Worm (Caenorhabditis elegans): ENCODE measurements around the gene Y116A8C.33.

DNA sequence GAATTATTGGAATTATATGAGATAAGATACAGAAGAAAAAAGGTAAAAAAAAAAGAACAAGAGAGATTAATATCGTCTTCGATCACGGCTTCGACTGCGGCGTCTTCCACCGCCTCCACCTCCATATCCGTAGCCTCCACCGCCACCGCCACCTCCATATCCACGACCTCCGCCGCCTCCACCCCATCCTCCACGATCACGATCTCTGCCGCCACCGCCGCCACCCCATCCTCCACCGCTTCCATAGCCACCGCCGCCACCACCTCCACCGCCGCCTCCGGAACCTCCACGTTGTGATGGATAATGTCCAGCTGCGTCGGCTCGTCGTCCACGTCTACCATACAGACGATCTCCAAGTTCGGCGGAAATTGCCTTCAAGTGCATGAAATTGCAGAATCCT, 4.9 kb downstream of the Y116A8C.33 start:
- TF ChIP-seq nfyb-1 (GFP tag; IDR thresholded peaks at IDR 0.05) (no peak), snpc-4 (GFP tag; optimal IDR thresholded peaks at IDR 0.05) (no peak), snpc-4 (tag; optimal IDR thresholded peaks at IDR 0.05) (no peak), chd-7 (tag; optimal IDR thresholded peaks at IDR 0.05) (no peak), lin-26 (GFP tag; IDR thresholded peaks at IDR 0.05) (no peak), sptf-2 (GFP tag; optimal IDR thresholded peaks at IDR 0.05) (no peak), ceh-27 (GFP tag; optimal IDR thresholded peaks at IDR 0.05) (no peak), fkh-3 (tag; optimal IDR thresholded peaks at IDR 0.05) (no peak), F57C9.4 (tag; optimal IDR thresholded peaks at IDR 0.05) (no peak), zfh-2 (GFP tag; conservative IDR thresholded peaks at IDR 0.05) (peak; percentile 68; the same call in 1 of the 2 replicates), nhr-90 (tag; optimal IDR thresholded peaks at IDR 0.05) (no peak), lin-35 (GFP tag; optimal IDR thresholded peaks at IDR 0.05) (no peak), nhr-179 (tag; optimal IDR thresholded peaks at IDR 0.05) (no peak), nhr-80 (tag; optimal IDR thresholded peaks at IDR 0.05) (no peak)
